Fruit fly (Drosophila melanogaster) whole organism, adult: Measurements from ENCODE around the gene Trf4-1.

ENCODE experiments used
- CG11617 ChIP-seq: fragments of 200-800 bp; sonication (Bioruptor generic); optimal IDR thresholded peaks from 2 replicates; lab custom pipeline; 2017; ENCODE audit warnings: mild to moderate bottlenecking, missing biosample characterization, missing genetic modification reagents, missing genetic modification characterization
- CG12768 ChIP-seq: fragments of 200-800 bp; sonication (Bioruptor generic); optimal IDR thresholded peaks from 2 replicates; lab custom pipeline; 2017; ENCODE audit warnings: missing biosample characterization, missing genetic modification characterization, mild to moderate bottlenecking, moderate library complexity, missing genetic modification reagents
- CG14711 ChIP-seq: fragments of 200-800 bp; sonication (Bioruptor generic); optimal IDR thresholded peaks from 2 replicates; lab custom pipeline; 2018; ENCODE audit warnings: missing biosample characterization, mild to moderate bottlenecking, missing genetic modification characterization, moderate library complexity
- CG1620 ChIP-seq: fragments of 200-800 bp; sonication (Bioruptor generic); optimal IDR thresholded peaks from 2 replicates; lab custom pipeline; 2016; ENCODE audit warnings: missing biosample characterization, missing genetic modification characterization
- CG33017 ChIP-seq: fragments of 200-800 bp; sonication (Bioruptor generic); optimal IDR thresholded peaks from 2 replicates; lab custom pipeline; 2018; ENCODE audit warnings: missing biosample characterization, mild to moderate bottlenecking, missing genetic modification characterization, moderate library complexity
- CG5204 ChIP-seq: fragments of 200-800 bp; sonication (Bioruptor generic); optimal IDR thresholded peaks from 2 replicates; lab custom pipeline; 2016; ENCODE audit warnings: missing biosample characterization, missing genetic modification characterization
- CG7045 ChIP-seq: fragments of 200-800 bp; sonication (Bioruptor generic); optimal IDR thresholded peaks from 2 replicates; lab custom pipeline; 2017; ENCODE audit warnings: missing biosample characterization, mild to moderate bottlenecking, missing genetic modification characterization
- CG7101 ChIP-seq: fragments of 200-800 bp; sonication (Bioruptor generic); optimal IDR thresholded peaks from 2 replicates; lab custom pipeline; 2018; ENCODE audit warnings: missing biosample characterization, mild to moderate bottlenecking, missing genetic modification characterization, moderate library complexity
- Clk ChIP-seq: fragments of 200-800 bp; sonication (Bioruptor generic); optimal IDR thresholded peaks from 2 replicates; lab custom pipeline; 2017; ENCODE audit warnings: missing biosample characterization, missing genetic modification characterization
- Crg-1 ChIP-seq: fragments of 200-800 bp; sonication (Bioruptor generic); optimal IDR thresholded peaks from 2 replicates; lab custom pipeline; 2016; ENCODE audit warnings: missing biosample characterization, missing genetic modification characterization
- Hr96 ChIP-seq: fragments of 200-800 bp; sonication (Bioruptor generic); optimal IDR thresholded peaks from 2 replicates; lab custom pipeline; 2016; ENCODE audit warnings: missing biosample characterization, missing genetic modification characterization
- Mnt ChIP-seq: fragments of 200-800 bp; sonication (Bioruptor generic); optimal IDR thresholded peaks from 2 replicates; lab custom pipeline; 2016; ENCODE audit warnings: missing biosample characterization, mild to moderate bottlenecking, missing genetic modification characterization
- bab1 ChIP-seq: fragments of 200-800 bp; sonication (Bioruptor generic); optimal IDR thresholded peaks from 3 replicates; lab custom pipeline; 2019; ENCODE audit warnings: missing biosample characterization, mild to moderate bottlenecking, missing genetic modification characterization, moderate library complexity
- cic ChIP-seq: fragments of 200-800 bp; sonication (Bioruptor generic); optimal IDR thresholded peaks from 2 replicates; lab custom pipeline; 2017; ENCODE audit warnings: missing biosample characterization, mild to moderate bottlenecking, missing genetic modification characterization, moderate library complexity
- cnc ChIP-seq, 2 experiments: fragments of >200 bp; optimal IDR thresholded peaks; 2 replicates each; lab custom pipeline; 2017
- kay ChIP-seq: fragments of 200-800 bp; sonication (Bioruptor generic); peaks from one replicate; lab custom pipeline; 2016; ENCODE audit warnings: missing biosample characterization, missing genetic modification characterization, borderline replicate concordance
- ovo ChIP-seq: fragments of 200-800 bp; sonication (Bioruptor generic); optimal IDR thresholded peaks from 2 replicates; lab custom pipeline; 2016; ENCODE audit warnings: missing biosample characterization, missing genetic modification characterization
- pad ChIP-seq: fragments of 200-800 bp; sonication (Bioruptor generic); optimal IDR thresholded peaks from 3 replicates; lab custom pipeline; 2017; ENCODE audit warnings: missing biosample characterization, missing genetic modification characterization, mild to moderate bottlenecking, moderate library complexity, missing genetic modification reagents
- tj ChIP-seq: fragments of 200-800 bp; sonication (Bioruptor generic); optimal IDR thresholded peaks from 3 replicates; lab custom pipeline; 2017; ENCODE audit warnings: missing biosample characterization, mild to moderate bottlenecking, missing genetic modification characterization, moderate library complexity
- toe ChIP-seq: fragments of 200-800 bp; sonication (Bioruptor generic); optimal IDR thresholded peaks from 2 replicates; lab custom pipeline; 2016; ENCODE audit warnings: missing biosample characterization, missing genetic modification characterization

Trf4-1 gene

dm6 chrX:8560087-8560999 lies at the start of gene Trf4-1, which contains the start of gene CG12112:
Gene Trf4-1 (plus strand): TSS chrX:8560322.
Gene CG12112 (minus strand): TSS chrX:8560192.
- TF ChIP-seq bab1 (GFP tag; lab: Kevin White, UChicago): peak; percentile 26
- TF ChIP-seq Clk (GFP tag; lab: Kevin White, UChicago): no peak
- TF ChIP-seq kay (GFP tag; lab: Kevin White, UChicago): peak; percentile 94
- no peak for TF ChIP-seq CG12768 (GFP tag; lab: Kevin White, UChicago)
- peak; percentile 72 for TF ChIP-seq CG1620 (GFP tag; lab: Kevin White, UChicago)
- no peak for TF ChIP-seq Hr96 (GFP tag; lab: Kevin White, UChicago)
- no peak for TF ChIP-seq cnc (optimal IDR thresholded peaks at IDR 0.05; lab: Kevin White, UChicago)
- TF ChIP-seq CG7045 (GFP tag; lab: Kevin White, UChicago): no peak
- TF ChIP-seq Crg-1: peak; percentile 10
- TF ChIP-seq ovo (GFP tag; lab: Kevin White, UChicago): no peak
- TF ChIP-seq Mnt (GFP tag; lab: Kevin White, UChicago): peak; percentile 86
- no peak for TF ChIP-seq tj
- TF ChIP-seq CG11617 (GFP tag; lab: Kevin White, UChicago): no peak
- peak; percentile 17 for TF ChIP-seq CG7101 (tag; lab: Kevin White, UChicago)
- TF ChIP-seq toe (GFP tag; lab: Kevin White, UChicago): peak; percentile 50
- TF ChIP-seq CG14711 (tag; lab: Kevin White, UChicago): peak; percentile 23
- TF ChIP-seq pad: no peak
- TF ChIP-seq CG33017 (tag; lab: Kevin White, UChicago): no peak
- no peak for TF ChIP-seq cic (GFP tag; lab: Kevin White, UChicago)
- TF ChIP-seq CG5204: peak; percentile 47

dm6 chrX:8510731-8511130 lies 49.4 kb upstream of the Trf4-1 start:
- TF ChIP-seq CG7101 (tag; lab: Kevin White, UChicago): peak; percentile 49
- no peak for TF ChIP-seq Hr96 (GFP tag; lab: Kevin White, UChicago)
- peak; percentile 23 for TF ChIP-seq CG7045 (GFP tag; lab: Kevin White, UChicago)

DNA sequence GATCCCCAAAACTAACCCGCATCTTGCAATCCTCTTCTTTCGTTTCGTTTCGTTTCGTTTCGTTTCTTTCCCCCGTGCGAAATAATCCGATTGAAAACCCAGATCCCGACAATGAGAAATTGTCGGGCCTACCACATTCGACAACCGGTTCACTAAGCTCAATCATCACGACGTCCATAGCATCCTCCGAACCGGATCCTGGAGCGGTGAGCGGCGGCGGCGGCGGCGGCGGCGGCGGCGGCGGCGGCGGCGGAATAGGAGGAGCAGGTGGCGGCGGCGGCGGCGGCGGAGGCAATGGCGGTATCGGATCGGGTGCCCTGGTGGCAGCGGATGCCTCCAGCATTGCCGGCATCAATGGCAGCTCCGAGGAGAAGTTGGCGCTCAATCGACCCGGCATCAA lies 47.9 kb upstream of the Trf4-1 start:
- no peak for TF ChIP-seq CG33017 (tag; lab: Kevin White, UChicago)
- no peak for TF ChIP-seq kay (GFP tag; lab: Kevin White, UChicago)
- no peak for TF ChIP-seq cnc (optimal IDR thresholded peaks at IDR 0.05; lab: Kevin White, UChicago)
- no peak for TF ChIP-seq Clk (GFP tag; lab: Kevin White, UChicago)
- TF ChIP-seq bab1 (GFP tag; lab: Kevin White, UChicago): no peak
- no peak for TF ChIP-seq pad
- no peak for TF ChIP-seq Hr96 (GFP tag; lab: Kevin White, UChicago)
- TF ChIP-seq Mnt (GFP tag; lab: Kevin White, UChicago): no peak
- TF ChIP-seq cic (GFP tag; lab: Kevin White, UChicago): no peak
- no peak for TF ChIP-seq CG14711 (tag; lab: Kevin White, UChicago)
- TF ChIP-seq CG1620 (GFP tag; lab: Kevin White, UChicago): no peak
- no peak for TF ChIP-seq Crg-1
- TF ChIP-seq CG7101 (tag; lab: Kevin White, UChicago): no peak
- TF ChIP-seq CG12768 (GFP tag; lab: Kevin White, UChicago): no peak
- TF ChIP-seq ovo (GFP tag; lab: Kevin White, UChicago): no peak
- TF ChIP-seq CG7045 (GFP tag; lab: Kevin White, UChicago): no peak
- TF ChIP-seq CG11617 (GFP tag; lab: Kevin White, UChicago): no peak
- no peak for TF ChIP-seq toe (GFP tag; lab: Kevin White, UChicago)
- TF ChIP-seq CG5204: no peak

DNA sequence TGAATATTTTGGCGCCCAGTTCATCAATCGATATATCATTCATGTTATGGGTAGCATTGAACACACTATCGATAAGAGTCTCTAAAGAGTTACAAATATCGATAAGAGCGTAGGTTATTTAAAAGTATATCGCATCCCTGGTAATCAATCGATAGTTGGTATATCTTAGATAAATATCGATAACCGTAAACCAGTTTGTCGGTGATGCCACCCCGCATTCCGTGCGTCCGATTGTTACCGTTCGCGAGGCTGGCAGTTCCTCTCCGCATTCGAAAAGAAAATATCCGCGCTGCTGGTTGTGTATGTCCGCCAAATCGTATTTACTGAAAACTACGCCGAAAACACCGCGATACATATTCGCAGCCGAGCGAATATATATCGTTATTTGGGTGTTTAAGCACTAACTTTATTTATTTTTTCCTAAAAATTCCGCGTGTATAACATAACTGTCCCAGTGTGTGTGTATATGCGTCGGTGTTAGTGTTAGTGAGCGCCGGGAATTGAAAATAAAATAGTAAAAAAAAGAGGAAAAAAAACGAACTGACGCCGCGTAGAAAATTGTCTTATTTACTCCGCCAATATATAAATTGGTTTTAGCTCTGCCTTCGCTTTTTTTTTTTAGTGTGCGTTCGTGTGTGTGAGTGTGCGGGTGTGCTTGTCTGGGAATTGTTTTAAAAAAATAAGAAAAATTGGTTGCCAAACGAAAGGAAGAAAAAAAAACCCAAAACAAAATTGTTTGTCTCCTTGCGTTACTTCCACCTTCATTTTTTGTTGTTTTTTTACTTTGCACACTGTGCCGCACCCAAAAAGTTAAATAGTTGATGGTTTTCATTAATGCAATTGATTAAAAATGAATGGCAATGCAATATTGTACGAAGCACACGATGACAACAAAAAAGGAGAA lies 42.7 kb upstream of the Trf4-1 start, which contains the start of gene Nrg:
Gene Nrg (plus strand): TSS at position 253 of the 904 bp plus-strand sequence.
- TF ChIP-seq cic (GFP tag; lab: Kevin White, UChicago) (peak; percentile 11), tj (peak; percentile 21), Crg-1 (peak; percentile 40), CG14711 (tag; lab: Kevin White, UChicago) (no peak), Mnt (GFP tag; lab: Kevin White, UChicago) (peak; percentile 65), CG11617 (GFP tag; lab: Kevin White, UChicago) (peak; percentile 1), CG7045 (GFP tag; lab: Kevin White, UChicago) (no peak), CG7101 (tag; lab: Kevin White, UChicago) (peak; percentile 17), CG1620 (GFP tag; lab: Kevin White, UChicago) (peak; percentile 44), bab1 (GFP tag; lab: Kevin White, UChicago) (peak; percentile 89), ovo (GFP tag; lab: Kevin White, UChicago) (peak; percentile 3), cnc (optimal IDR thresholded peaks at IDR 0.05; lab: Kevin White, UChicago) (no peak), CG12768 (GFP tag; lab: Kevin White, UChicago) (peak; percentile 14), Hr96 (GFP tag; lab: Kevin White, UChicago) (no peak), Clk (GFP tag; lab: Kevin White, UChicago) (no peak), pad (peak; percentile 39), CG33017 (tag; lab: Kevin White, UChicago) (no peak), toe (GFP tag; lab: Kevin White, UChicago) (peak; percentile 3), CG5204 (no peak)
